Worm (Caenorhabditis elegans) whole organism, dauer: Measurements from ENCODE around the gene F52B11.5.

ENCODE experiments used
- unc-62 ChIP-seq: sonication (generic microtip); optimal IDR thresholded peaks from 2 replicates; lab custom pipeline; 2017; ENCODE audit warnings: missing biosample characterization, missing genetic modification reagents, missing genetic modification characterization

The F52B11.5 gene

ce11 chrIV:14099256-14099655, 3.8 kb downstream of the F52B11.5 start, which contains the start of gene col-133:
Gene col-133, minus strand, starts transcription at chrIV:14099356.
- no peak for TF ChIP-seq unc-62 (GFP tag; lab: Kevin White, UChicago)

- TF ChIP-seq unc-62 (GFP tag; lab: Kevin White, UChicago) = no peak
Measured at ce11 chrIV:14098540-14099098, 4.4 kb downstream of the F52B11.5 start.

- TF ChIP-seq unc-62 (GFP tag; lab: Kevin White, UChicago) = no peak
Measured at ce11 chrIV:14091242-14091641, 11.8 kb downstream of the F52B11.5 start, which contains the start of gene noah-2. Gene noah-2, plus strand, starts transcription at chrIV:14091254.

DNA sequence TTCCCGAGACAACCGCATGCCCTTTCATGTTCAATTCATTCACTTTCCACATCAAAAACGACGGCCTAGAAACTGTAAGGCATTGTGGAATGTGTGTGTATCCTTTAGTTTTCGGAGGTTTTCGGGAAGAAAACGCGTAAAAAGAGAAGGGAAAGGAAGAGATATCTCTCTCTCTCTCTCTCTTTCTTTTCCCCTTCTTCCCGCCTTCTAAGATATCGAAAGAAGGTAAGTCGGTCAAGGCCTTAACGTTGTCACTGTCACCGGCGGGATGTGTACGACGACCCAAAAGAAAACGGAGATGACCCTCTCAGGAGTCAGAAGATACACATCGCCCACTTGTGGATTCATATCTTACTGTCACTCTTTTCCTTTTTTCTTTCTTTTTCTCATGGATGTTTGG, 13.3 kb downstream of the F52B11.5 start:
- TF ChIP-seq unc-62 (GFP tag; lab: Kevin White, UChicago) = no peak

- TF ChIP-seq unc-62 (GFP tag; lab: Kevin White, UChicago) = no peak
Measured at ce11 chrIV:14086395-14086794, 16.6 kb downstream of the F52B11.5 start.

DNA sequence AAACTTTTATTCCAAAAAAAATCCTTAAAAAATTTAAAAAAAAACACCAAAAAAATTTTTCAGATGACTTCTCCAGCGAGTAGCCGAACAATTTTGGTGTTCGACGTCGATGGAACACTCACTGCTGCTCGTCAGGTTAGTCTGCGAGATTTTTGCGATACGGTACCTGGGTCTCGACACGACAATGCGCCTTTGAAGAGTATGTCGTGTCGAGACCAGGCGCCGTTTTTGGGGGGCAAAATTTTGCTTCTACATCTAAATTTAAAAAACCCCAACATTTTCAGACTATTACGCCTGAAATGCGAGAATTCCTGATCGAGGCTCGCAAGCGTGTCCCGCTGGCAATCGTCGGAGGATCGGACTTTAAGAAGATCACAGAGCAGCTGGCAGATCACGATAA, 19.5 kb downstream of the F52B11.5 start, which contains the start of gene F52B11.2:
Gene F52B11.2, plus strand, starts transcription at position 64 of the 400 bp plus-strand sequence.
- TF ChIP-seq unc-62 (GFP tag; lab: Kevin White, UChicago) = no peak

DNA sequence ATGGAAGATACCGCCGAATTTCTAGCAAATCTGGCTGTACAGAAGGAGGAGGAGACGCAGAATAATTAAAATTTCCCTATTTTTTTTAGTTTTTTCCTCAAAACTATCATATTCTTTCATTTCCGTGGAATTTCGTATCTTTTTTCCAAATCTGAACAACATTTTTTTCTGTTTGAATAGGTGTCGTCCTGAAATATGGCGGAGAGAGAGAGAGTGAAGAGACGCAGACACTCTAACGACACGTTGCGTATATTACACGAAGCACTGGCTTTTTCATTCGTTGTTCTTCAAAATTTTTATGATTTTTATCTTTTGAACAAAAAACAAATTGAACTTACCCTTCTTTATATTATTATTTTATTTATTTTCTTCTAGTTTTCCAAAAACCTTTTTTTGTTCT, 20.1 kb downstream of the F52B11.5 start:
- no peak for TF ChIP-seq unc-62 (GFP tag; lab: Kevin White, UChicago)

- no peak for TF ChIP-seq unc-62 (GFP tag; lab: Kevin White, UChicago)
Measured at ce11 chrIV:14077135-14077534, 25.9 kb downstream of the F52B11.5 start, which contains the start of gene cfp-1. Gene cfp-1, plus strand, starts transcription at chrIV:14077435.

DNA sequence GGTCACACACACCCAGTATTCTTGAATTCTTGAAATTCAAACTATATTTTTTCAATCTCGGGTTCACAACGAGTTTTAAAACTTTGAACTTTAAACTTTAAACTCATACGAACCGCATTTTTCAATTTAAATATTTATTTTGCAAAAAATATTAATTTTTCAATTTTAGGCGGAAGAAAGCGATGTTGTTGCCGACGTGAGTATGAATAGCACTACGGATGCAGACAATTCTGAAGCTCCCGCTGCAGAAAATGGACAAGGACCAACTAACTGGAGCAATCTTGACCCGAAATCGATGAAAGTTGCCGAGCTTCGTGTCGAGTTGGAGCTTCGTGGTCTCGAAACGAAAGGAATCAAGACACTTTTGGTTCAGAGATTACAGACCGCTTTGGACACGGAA, 28.6 kb downstream of the F52B11.5 start:
- no peak for TF ChIP-seq unc-62 (GFP tag; lab: Kevin White, UChicago)

- TF ChIP-seq unc-62 (GFP tag; lab: Kevin White, UChicago) = no peak
Measured at ce11 chrIV:14072011-14072649, 30.9 kb downstream of the F52B11.5 start.

DNA sequence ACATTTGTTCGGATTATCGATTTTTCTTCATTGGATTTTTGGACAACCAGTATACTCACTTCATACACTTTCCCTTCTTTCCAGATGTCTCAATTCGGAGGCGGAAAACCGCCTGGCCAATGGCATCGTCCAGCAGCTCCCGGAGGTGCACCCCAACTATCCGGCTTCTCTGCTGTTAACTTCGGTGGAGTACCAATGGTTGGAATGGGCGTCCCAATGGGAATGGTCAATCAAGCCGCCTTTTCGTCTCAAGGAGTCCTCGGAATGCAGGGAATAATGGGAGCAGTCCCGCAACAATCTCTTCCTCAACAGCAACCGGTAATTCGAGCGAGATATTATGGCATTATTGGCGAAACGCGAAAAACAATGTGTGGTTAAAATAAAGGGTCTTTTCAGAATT, 31.6 kb downstream of the F52B11.5 start, which contains the start of gene ccar-1:
Gene ccar-1, plus strand, starts transcription at position 83 of the 400 bp plus-strand sequence.
- TF ChIP-seq unc-62 (GFP tag; lab: Kevin White, UChicago) = no peak

ce11 chrIV:14070992-14071289, 32.1 kb downstream of the F52B11.5 start:
- TF ChIP-seq unc-62 (GFP tag; lab: Kevin White, UChicago) = no peak

DNA sequence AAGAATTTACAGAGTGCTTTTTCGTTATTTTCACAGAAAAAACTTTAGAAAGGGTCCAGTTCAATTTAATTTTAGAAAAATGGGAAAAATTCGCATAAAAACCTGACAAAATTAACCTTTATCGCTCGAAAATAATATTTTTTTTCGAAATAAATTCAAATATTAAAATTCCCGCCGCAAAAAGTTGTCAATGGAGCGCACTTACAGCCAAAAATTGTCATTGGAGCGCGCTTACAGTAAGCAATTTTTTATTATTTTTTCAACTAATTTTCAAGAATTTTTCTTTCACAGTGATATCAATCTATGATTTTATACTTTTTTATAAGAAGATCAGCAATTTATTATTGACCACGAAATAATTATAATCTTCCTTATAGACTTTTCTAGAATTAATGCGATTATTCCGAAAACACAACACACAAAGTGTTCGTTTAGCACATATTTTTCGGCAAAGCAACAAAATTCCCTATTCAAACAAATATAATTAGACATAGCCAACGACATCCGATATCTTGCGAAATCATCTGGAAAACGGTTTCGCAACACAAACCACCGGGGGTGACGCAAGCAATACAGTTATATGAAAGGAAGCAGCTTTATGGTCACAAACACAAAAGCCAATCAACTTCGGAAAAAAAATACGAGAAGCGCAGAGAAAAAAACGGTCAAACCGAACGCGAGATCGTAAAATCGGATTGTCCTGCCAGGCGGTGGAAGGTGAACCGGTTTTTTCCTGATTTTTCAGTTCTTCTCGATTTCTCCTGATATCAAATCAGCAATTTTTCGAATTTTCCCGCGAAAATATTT, 32.6 kb downstream of the F52B11.5 start:
- TF ChIP-seq unc-62 (GFP tag; lab: Kevin White, UChicago) = no peak

DNA sequence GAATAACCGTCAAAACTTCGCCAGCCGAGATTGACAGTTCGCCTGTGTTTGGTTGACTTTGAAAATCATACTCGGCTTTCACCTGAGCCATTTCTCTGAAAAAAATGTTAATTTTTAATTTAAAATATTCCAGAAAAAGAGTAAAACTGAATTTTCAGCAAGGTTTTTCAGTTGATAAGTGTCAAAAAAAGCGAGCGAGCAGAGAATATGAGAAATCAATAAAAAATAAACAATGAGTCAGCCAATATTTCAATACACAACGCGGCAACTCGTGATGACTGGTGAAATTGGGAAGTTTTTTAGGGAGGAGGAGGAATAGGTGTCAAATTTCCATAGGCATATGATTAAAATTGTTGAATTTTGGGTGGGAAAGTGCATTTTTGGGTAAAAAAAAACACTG, 33.3 kb downstream of the F52B11.5 start, which contains the start of gene lst-4:
Gene lst-4, minus strand, starts transcription at position 101 of the 400 bp plus-strand sequence.
- TF ChIP-seq unc-62 (GFP tag; lab: Kevin White, UChicago) = no peak

ce11 chrIV:14066403-14066802, 36.6 kb downstream of the F52B11.5 start:
- TF ChIP-seq unc-62 (GFP tag; lab: Kevin White, UChicago) = no peak

DNA sequence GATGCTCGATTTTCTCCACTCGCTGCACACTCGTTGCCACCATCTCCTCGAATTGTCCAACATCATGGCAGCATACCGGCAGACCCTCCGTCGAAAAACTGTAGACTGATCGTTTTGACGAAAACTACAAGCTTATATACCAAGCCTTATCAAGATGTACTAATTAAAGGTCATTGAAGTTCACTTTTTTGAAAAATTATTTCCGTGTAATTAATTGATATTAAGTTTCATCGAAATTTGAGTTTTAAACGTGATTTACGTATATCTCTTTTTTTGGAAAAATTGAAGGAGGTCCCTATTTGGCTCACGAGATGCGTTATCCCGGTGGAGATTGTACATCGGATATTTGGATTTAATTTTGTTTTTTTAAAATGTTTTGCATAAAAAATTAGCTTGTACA, 42.4 kb downstream of the F52B11.5 start, which contains the start of gene Y37A1B.4:
Gene Y37A1B.4, minus strand, starts transcription at position 101 of the 400 bp plus-strand sequence.
- TF ChIP-seq unc-62 (GFP tag; lab: Kevin White, UChicago) = no peak
